Fruit fly (Drosophila melanogaster) whole organism, embryonic: Measurements from ENCODE around the gene CG17177.

Source experiments
- Atf-2 ChIP-seq: fragments of 200-800 bp; sonication (Bioruptor generic); optimal IDR thresholded peaks from 2 replicates; lab custom pipeline; 2016; ENCODE audit warnings: missing biosample characterization, missing genetic modification characterization
- CG1024 ChIP-seq: fragments of 200-800 bp; sonication (Bioruptor generic); IDR thresholded peaks from 2 replicates; pipeline ENCODE4 v1.3.6; 2022; ENCODE audit warnings: missing biosample characterization, missing genetic modification characterization
- CG10565 ChIP-seq: fragments of 200-800 bp; sonication (Bioruptor generic); optimal IDR thresholded peaks from 3 replicates; lab custom pipeline; 2016; ENCODE audit warnings: missing biosample characterization, mild to moderate bottlenecking, missing genetic modification characterization
- CG13123 ChIP-seq: fragments of 200-800 bp; sonication (Bioruptor generic); optimal IDR thresholded peaks from 2 replicates; lab custom pipeline; 2016; ENCODE audit warnings: missing biosample characterization, missing genetic modification characterization
- CG14050 ChIP-seq: fragments of 200-800 bp; sonication (Bioruptor generic); IDR thresholded peaks from 3 replicates; pipeline ENCODE4 v1.3.6; 2022; ENCODE audit warnings: missing biosample characterization, missing genetic modification characterization
- CG1529 ChIP-seq: fragments of 200-800 bp; sonication (Bioruptor generic); optimal IDR thresholded peaks from 3 replicates; lab custom pipeline; 2018; ENCODE audit warnings: missing biosample characterization, missing genetic modification characterization
- CG15514 ChIP-seq: fragments of 200-800 bp; sonication (Bioruptor generic); optimal IDR thresholded peaks from 3 replicates; lab custom pipeline; 2017; ENCODE audit warnings: missing biosample characterization, missing genetic modification characterization, mild to moderate bottlenecking, moderate library complexity, missing genetic modification reagents
- CG16813 ChIP-seq: fragments of 200-800 bp; sonication (Bioruptor generic); IDR thresholded peaks from 3 replicates; pipeline ENCODE4 v1.3.6; 2022; ENCODE audit warnings: missing biosample characterization, missing genetic modification characterization; ENCODE audit not compliant: partially characterized antibody
- CG16815 ChIP-seq: fragments of 200-800 bp; sonication (Bioruptor generic); optimal IDR thresholded peaks from 3 replicates; lab custom pipeline; 2017; ENCODE audit warnings: missing biosample characterization, mild to moderate bottlenecking, missing genetic modification characterization
- CG17829 ChIP-seq: fragments of 200-800 bp; optimal IDR thresholded peaks from 2 replicates; lab custom pipeline; 2019; ENCODE audit warnings: missing biosample characterization, mild to moderate bottlenecking, missing genetic modification characterization, moderate library complexity
- CG18011 ChIP-seq: fragments of 200-800 bp; sonication (Bioruptor generic); optimal IDR thresholded peaks from 2 replicates; lab custom pipeline; 2017; ENCODE audit warnings: missing biosample characterization, missing genetic modification characterization, mild to moderate bottlenecking, moderate library complexity, missing genotype
- CG2120 ChIP-seq: fragments of 200-800 bp; sonication (Bioruptor generic); optimal IDR thresholded peaks from 3 replicates; lab custom pipeline; 2016; ENCODE audit warnings: missing biosample characterization, missing genetic modification characterization
- CG3065 ChIP-seq: fragments of 200-800 bp; sonication (Bioruptor generic); optimal IDR thresholded peaks from 2 replicates; lab custom pipeline; 2016; ENCODE audit warnings: missing biosample characterization, missing genetic modification characterization
- CG3281 ChIP-seq: fragments of 200-800 bp; sonication (Bioruptor generic); optimal IDR thresholded peaks from 3 replicates; lab custom pipeline; 2017; ENCODE audit warnings: missing biosample characterization, mild to moderate bottlenecking, missing genetic modification characterization
- CG6813 ChIP-seq: fragments of 200-800 bp; sonication (Bioruptor generic); optimal IDR thresholded peaks from 2 replicates; lab custom pipeline; 2017; ENCODE audit warnings: missing biosample characterization, missing genetic modification characterization, mild to moderate bottlenecking, moderate library complexity, missing genetic modification reagents
- CG9727 ChIP-seq: fragments of 200-800 bp; sonication (Bioruptor generic); optimal IDR thresholded peaks from 3 replicates; lab custom pipeline; 2017; ENCODE audit warnings: missing biosample characterization, mild to moderate bottlenecking, missing genetic modification characterization
- CHES-1-like ChIP-seq: fragments of 200-800 bp; sonication (Bioruptor generic); optimal IDR thresholded peaks from 2 replicates; lab custom pipeline; 2016; ENCODE audit warnings: missing biosample characterization, missing genetic modification characterization
- Camta ChIP-seq: fragments of 200-800 bp; sonication (Bioruptor generic); optimal IDR thresholded peaks from 2 replicates; lab custom pipeline; 2016; ENCODE audit warnings: missing biosample characterization, missing genetic modification characterization
- CoRest ChIP-seq: fragments of 200-800 bp; sonication (Bioruptor generic); optimal IDR thresholded peaks from 3 replicates; lab custom pipeline; 2018; ENCODE audit warnings: missing biosample characterization, mild to moderate bottlenecking, missing genetic modification characterization, moderate library complexity
- Eip74EF ChIP-seq, 2 experiments: fragments of 200-800 bp in 1 of 2; fragments of >200 bp in 1 of 2; sonication (Bioruptor generic) in 1 of 2; optimal IDR thresholded peaks; 2 replicates each; lab custom pipeline; 2017 to 2019; ENCODE audit warnings: missing biosample characterization in 2 of 2, missing genetic modification characterization in 2 of 2, mild to moderate bottlenecking in 1 of 2, moderate library complexity in 1 of 2
- H15 ChIP-seq: fragments of 200-800 bp; sonication (Bioruptor generic); IDR thresholded peaks from 3 replicates; pipeline ENCODE4 v1.3.6; 2022; ENCODE audit warnings: missing biosample characterization, missing genetic modification characterization
- Lhr ChIP-seq: fragments of 200-800 bp; sonication (Bioruptor generic); optimal IDR thresholded peaks from 3 replicates; lab custom pipeline; 2017; ENCODE audit warnings: mild to moderate bottlenecking, missing biosample characterization, missing genetic modification reagents, missing genetic modification characterization
- MESR4 ChIP-seq: fragments of 200-800 bp; sonication (Bioruptor generic); optimal IDR thresholded peaks from 2 replicates; lab custom pipeline; 2018; ENCODE audit warnings: missing biosample characterization, mild to moderate bottlenecking, missing genetic modification characterization, moderate library complexity
- Sox102F ChIP-seq: fragments of 200-800 bp; sonication (Bioruptor generic); optimal IDR thresholded peaks from 2 replicates; lab custom pipeline; 2018; ENCODE audit warnings: missing biosample characterization, mild to moderate bottlenecking, missing genetic modification characterization, moderate library complexity
- Sry-β ChIP-seq: fragments of 200-800 bp; sonication (Bioruptor generic); optimal IDR thresholded peaks from 2 replicates; lab custom pipeline; 2018; ENCODE audit warnings: missing biosample characterization, mild to moderate bottlenecking, missing genetic modification characterization, moderate library complexity
- Sry-δ ChIP-seq: fragments of 200-800 bp; sonication (Bioruptor generic); optimal IDR thresholded peaks from 2 replicates; lab custom pipeline; 2016; ENCODE audit warnings: missing biosample characterization, missing genetic modification characterization
- Trl ChIP-seq, 3 experiments: fragments of >200 bp in 2 of 3; fragments of 200-800 bp in 1 of 3; sonication (Bioruptor generic) in 1 of 3; optimal IDR thresholded peaks; 2 replicates in 1 of 3; 3 replicates in 2 of 3; lab custom pipeline; 2016 to 2017; ENCODE audit warnings: missing biosample characterization in 1 of 3, missing genetic modification characterization in 1 of 3
- Xrp1 ChIP-seq: fragments of 200-800 bp; sonication (Bioruptor generic); IDR thresholded peaks from 2 replicates; pipeline ENCODE4 v1.3.6; 2022; ENCODE audit warnings: missing biosample characterization, missing genetic modification characterization
- YL-1 ChIP-seq: fragments of 200-800 bp; sonication (Bioruptor generic); optimal IDR thresholded peaks from 3 replicates; lab custom pipeline; 2017; ENCODE audit warnings: missing biosample characterization, mild to moderate bottlenecking, missing genetic modification characterization
- ab ChIP-seq: fragments of 200-800 bp; sonication (Bioruptor generic); optimal IDR thresholded peaks from 2 replicates; lab custom pipeline; 2016; ENCODE audit warnings: missing biosample characterization, missing genetic modification characterization
- ase ChIP-seq: fragments of 200-800 bp; sonication (Bioruptor generic); IDR thresholded peaks from 3 replicates; pipeline ENCODE4 v1.3.6; 2022; ENCODE audit warnings: missing biosample characterization, missing genetic modification characterization
- ash1 ChIP-seq: fragments of 200-800 bp; sonication (Bioruptor generic); optimal IDR thresholded peaks from 2 replicates; lab custom pipeline; 2018; ENCODE audit warnings: missing biosample characterization, mild to moderate bottlenecking, missing genetic modification characterization
- bowl ChIP-seq: fragments of 200-800 bp; sonication (Bioruptor generic); IDR thresholded peaks from 2 replicates; pipeline ENCODE4 v1.3.6; 2022; ENCODE audit warnings: missing biosample characterization, missing genetic modification characterization
- cad ChIP-seq: fragments of >200 bp; optimal IDR thresholded peaks from 2 replicates; lab custom pipeline; 2017; ENCODE audit warnings: missing biosample characterization, missing genetic modification characterization
- cg ChIP-seq: fragments of 200-800 bp; sonication (Bioruptor generic); optimal IDR thresholded peaks from 3 replicates; lab custom pipeline; 2019; ENCODE audit warnings: missing biosample characterization, mild to moderate bottlenecking, missing genetic modification characterization, moderate library complexity
- chif ChIP-seq, 2 experiments: fragments of 200-800 bp; sonication (Bioruptor generic); optimal IDR thresholded peaks; 3 replicates each; lab custom pipeline; 2016; ENCODE audit warnings: missing biosample characterization in 2 of 2, missing genetic modification characterization in 2 of 2
- dati ChIP-seq: fragments of 200-800 bp; sonication (Bioruptor generic); IDR thresholded peaks from 2 replicates; pipeline ENCODE4 v1.3.6; 2022; ENCODE audit warnings: missing biosample characterization, missing genetic modification characterization
- dysf ChIP-seq: fragments of 200-800 bp; sonication (Bioruptor generic); IDR thresholded peaks from 3 replicates; pipeline ENCODE4 v1.3.6; 2022; ENCODE audit warnings: missing biosample characterization, missing genetic modification characterization
- exex ChIP-seq: fragments of 200-800 bp; sonication (Bioruptor generic); optimal IDR thresholded peaks from 4 replicates; lab custom pipeline; 2018; ENCODE audit warnings: missing biosample characterization, mild to moderate bottlenecking, missing genetic modification characterization, moderate library complexity
- hb ChIP-seq: fragments of 200-800 bp; sonication (Bioruptor generic); IDR thresholded peaks from 3 replicates; pipeline ENCODE4 v1.3.6; 2022; ENCODE audit warnings: missing biosample characterization, missing genetic modification characterization; ENCODE audit not compliant: partially characterized antibody
- mam ChIP-seq: fragments of 200-800 bp; sonication (Bioruptor generic); optimal IDR thresholded peaks from 3 replicates; lab custom pipeline; 2016; ENCODE audit warnings: missing biosample characterization, missing genetic modification characterization
- pan ChIP-seq, 4 experiments: fragments of >200 bp in 3 of 4; fragments of 200-800 bp in 1 of 4; sonication (Bioruptor generic) in 1 of 4; optimal IDR thresholded peaks in 3 of 4; IDR thresholded peaks in 1 of 4; 2 replicates each; pipeline versions ENCODE4 v1.3.6 to Lab custom; 2017 to 2022; ENCODE audit warnings: missing biosample characterization in 2 of 4, missing genetic modification characterization in 2 of 4, mixed read lengths in 1 of 4
- pb ChIP-seq: fragments of 200-800 bp; sonication (Bioruptor generic); optimal IDR thresholded peaks from 3 replicates; lab custom pipeline; 2016; ENCODE audit warnings: missing biosample characterization, missing genetic modification characterization
- pho ChIP-seq: fragments of 200-800 bp; sonication (Bioruptor generic); optimal IDR thresholded peaks from 2 replicates; lab custom pipeline; 2016; ENCODE audit warnings: missing biosample characterization, missing genetic modification characterization
- pita ChIP-seq: fragments of 200-800 bp; sonication (Bioruptor generic); optimal IDR thresholded peaks from 2 replicates; lab custom pipeline; 2017; ENCODE audit warnings: missing biosample characterization, mild to moderate bottlenecking, missing genetic modification characterization
- rib ChIP-seq: fragments of 200-800 bp; sonication (Bioruptor generic); IDR thresholded peaks from 2 replicates; pipeline ENCODE4 v1.3.6; 2022; ENCODE audit warnings: missing biosample characterization, missing genetic modification characterization
- sim ChIP-seq: fragments of 200-800 bp; sonication (Bioruptor generic); IDR thresholded peaks from 2 replicates; pipeline ENCODE4 v1.3.6; 2022; ENCODE audit warnings: missing biosample characterization, missing genetic modification characterization
- tup ChIP-seq: fragments of 200-800 bp; sonication (Bioruptor generic); optimal IDR thresholded peaks from 2 replicates; lab custom pipeline; 2016; ENCODE audit warnings: missing biosample characterization, mild to moderate bottlenecking, missing genetic modification characterization, moderate library complexity
- tx ChIP-seq: fragments of 200-800 bp; sonication (Bioruptor generic); optimal IDR thresholded peaks from 2 replicates; lab custom pipeline; 2016; ENCODE audit warnings: missing biosample characterization, missing genetic modification characterization

The CG17177 gene

DNA sequence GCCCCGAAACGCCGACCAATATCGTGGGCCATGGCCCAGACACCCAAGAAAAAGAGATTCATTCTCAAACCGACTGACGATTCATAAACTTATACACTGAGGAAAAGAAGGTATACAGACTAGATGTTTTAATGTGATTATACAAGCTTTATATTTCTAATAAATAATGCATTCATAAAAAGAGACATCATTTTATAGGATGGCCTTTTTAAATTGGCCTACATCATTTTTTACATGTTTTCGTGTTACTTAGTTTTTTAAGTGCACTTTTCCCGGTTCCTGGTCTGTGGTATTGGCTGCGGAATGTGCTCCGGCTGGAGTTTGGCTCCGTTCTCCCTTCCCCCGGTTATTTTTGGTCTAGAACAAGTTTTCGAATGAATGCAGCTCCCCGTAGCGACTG is 48.9 kb downstream of the CG17177 start (continued):
- TF ChIP-seq ase (GFP tag; lab: Robert Waterston, UW) (no peak; the same call in 2 of the 3 replicates), CG1529 (peak; percentile 79), Trl (optimal IDR thresholded peaks at IDR 0.05; lab: Kevin White, UChicago) (no peak), Trl (GFP tag; optimal IDR thresholded peaks at IDR 0.05; lab: Kevin White, UChicago) (peak; percentile 27), mam (GFP tag; lab: Kevin White, UChicago) (peak; percentile 56), pho (GFP tag; lab: Kevin White, UChicago) (no peak), Sox102F (GFP tag; lab: Kevin White, UChicago) (peak; percentile 82), CG6813 (GFP tag; lab: Kevin White, UChicago) (peak; percentile 69), Xrp1 (peak; percentile 93), CG15514 (GFP tag; lab: Kevin White, UChicago) (peak; percentile 15), sim (GFP tag; lab: Robert Waterston, UW) (peak; percentile 79; the same call in 1 of the 2 replicates), YL-1 (GFP tag; lab: Kevin White, UChicago) (no peak), cad (GFP tag; lab: Kevin White, UChicago) (no peak), dysf (GFP tag; lab: Robert Waterston, UW) (peak; percentile 63; the same call in 1 of the 3 replicates), pb (GFP tag; lab: Kevin White, UChicago) (no peak), CG10565 (peak; percentile 48), tup (GFP tag; lab: Kevin White, UChicago) (peak; percentile 61), rib (GFP tag; lab: Robert Waterston, UW) (no peak), dati (peak; percentile 67), CG2120 (GFP tag; lab: Kevin White, UChicago) (peak; percentile 6), CG16815 (GFP tag; lab: Kevin White, UChicago) (peak; percentile 74), MESR4 (GFP tag; lab: Kevin White, UChicago) (no peak), chif (GFP tag; optimal IDR thresholded peaks at IDR 0.05; lab: Kevin White, UChicago) (peak; percentile 84 to 89), Eip74EF (GFP tag; optimal IDR thresholded peaks at IDR 0.05; lab: Kevin White, UChicago) (peak in 1 of 2 experiments; percentile 66), Sry-β (peak; percentile 26), CG3065 (GFP tag; lab: Kevin White, UChicago) (peak; percentile 41), ash1 (GFP tag; lab: Kevin White, UChicago) (no peak), cg (GFP tag; lab: Kevin White, UChicago) (no peak), CG3281 (GFP tag; lab: Kevin White, UChicago) (peak; percentile 39), CHES-1-like (GFP tag; lab: Kevin White, UChicago) (peak; percentile 65), CG9727 (GFP tag; lab: Kevin White, UChicago) (peak; percentile 56), ab (peak; percentile 20), Lhr (GFP tag; lab: Kevin White, UChicago) (peak; percentile 70), CG17829 (tag; lab: Kevin White, UChicago) (peak; percentile 92), hb (GFP tag; lab: Robert Waterston, UW) (no peak), pan (optimal IDR thresholded peaks at IDR 0.05; lab: Kevin White, UChicago) (no peak), pan (GFP tag; optimal IDR thresholded peaks at IDR 0.05 in 1 of 2, IDR thresholded peaks at IDR 0.05 in 1 of 2) (peak in 1 of 2 experiments; percentile 65), CG14050 (peak; percentile 13; the same call in 1 of the 3 replicates), CG16813 (GFP tag; lab: Robert Waterston, UW) (no peak), bowl (GFP tag; lab: Robert Waterston, UW) (no peak), CoRest (tag; lab: Kevin White, UChicago) (peak; percentile 82), Atf-2 (peak; percentile 73), CG18011 (GFP tag; lab: Kevin White, UChicago) (no peak), H15 (GFP tag; lab: Robert Waterston, UW) (peak; percentile 50; the same call in 1 of the 3 replicates), Camta (GFP tag; lab: Kevin White, UChicago) (peak; percentile 85), CG1024 (GFP tag; lab: Robert Waterston, UW) (0 out of 2 replicates have a peak, but pooled peaks have one; percentile 40), pita (GFP tag; lab: Kevin White, UChicago) (no peak), Sry-δ (peak; percentile 8), tx (GFP tag; lab: Kevin White, UChicago) (peak; percentile 56), CG13123 (peak; percentile 61), exex (tag; lab: Kevin White, UChicago) (no peak)
